Fruit fly (Drosophila melanogaster) whole organism, embryonic: ENCODE measurements around the gene CG15422.

Experiments
- CG7271 ChIP-seq: fragments of 200-800 bp; sonication (Bioruptor generic); optimal IDR thresholded peaks from 2 replicates; lab custom pipeline; 2018; ENCODE audit warnings: missing biosample characterization, mild to moderate bottlenecking, missing genetic modification characterization, moderate library complexity
- H2.0 ChIP-seq: fragments of 200-800 bp; sonication (Bioruptor generic); IDR thresholded peaks from 2 replicates; pipeline ENCODE4 v1.3.6; 2022; ENCODE audit warnings: missing biosample characterization, missing genetic modification characterization
- org-1 ChIP-seq: fragments of 200-800 bp; sonication (Bioruptor generic); optimal IDR thresholded peaks from 2 replicates; lab custom pipeline; 2017; ENCODE audit warnings: missing biosample characterization, missing genetic modification characterization
- wdn ChIP-seq: fragments of 200-800 bp; sonication (Bioruptor generic); IDR thresholded peaks from 2 replicates; pipeline ENCODE4 v1.3.6; 2022; ENCODE audit warnings: missing biosample characterization, missing genetic modification characterization

dm6 chr2L:4012089-4012488 is 7.3 kb downstream of the CG15422 start:
- TF ChIP-seq wdn (no peak), CG7271 (tag; lab: Kevin White, UChicago) (no peak), H2.0 (no peak), org-1 (no peak)
